Worm (Caenorhabditis elegans) whole organism, midembryonic: Measurements from ENCODE around the gene taf-11.1.

Experiments used
- T22C8.4 ChIP-seq: fragments of 200-800 bp; sonication (Bioruptor generic); IDR thresholded peaks from 2 replicates; pipeline ENCODE4 v1.3.6; 2022; ENCODE audit warnings: missing genetic modification characterization, missing compliant biosample characterization
- cog-1 ChIP-seq: sonication (generic microtip); optimal IDR thresholded peaks from 2 replicates; lab custom pipeline; 2016; ENCODE audit warnings: missing genetic modification characterization, missing compliant biosample characterization
- flt-1 ChIP-seq: fragments of 200-800 bp; sonication (Bioruptor generic); IDR thresholded peaks from 2 replicates; pipeline ENCODE4 v1.3.6; 2022; ENCODE audit warnings: missing genetic modification characterization, missing compliant biosample characterization
- klf-2 ChIP-seq: fragments of 200-800 bp; sonication (Bioruptor generic); conservative IDR thresholded peaks from 2 replicates; pipeline ENCODE4 v1.3.6; 2022; ENCODE audit warnings: missing genetic modification reagents, missing genetic modification characterization, missing compliant biosample characterization
- med-1 ChIP-seq: sonication (generic microtip); optimal IDR thresholded peaks from 2 replicates; lab custom pipeline; 2017; ENCODE audit warnings: missing genetic modification characterization, mild to moderate bottlenecking, missing compliant biosample characterization, antibody characterized with exemption, missing genetic modification reagents; ENCODE audit not compliant: insufficient read depth
- ref-1 ChIP-seq: fragments of 200-800 bp; sonication (Bioruptor generic); conservative IDR thresholded peaks from 2 replicates; pipeline ENCODE4 v1.3.6; 2022; ENCODE audit warnings: missing genetic modification reagents, missing genetic modification characterization, missing compliant biosample characterization
- tab-1 ChIP-seq: fragments of 200-800 bp; sonication (Bioruptor generic); IDR thresholded peaks from 2 replicates; pipeline ENCODE4 v1.3.6; 2022; ENCODE audit warnings: missing genetic modification characterization, missing compliant biosample characterization
- ztf-23 ChIP-seq: fragments of 200-800 bp; sonication (Bioruptor generic); IDR thresholded peaks from 2 replicates; pipeline ENCODE4 v1.3.6; 2022; ENCODE audit warnings: missing genetic modification reagents, missing genetic modification characterization, missing compliant biosample characterization
- ztf-29 ChIP-seq: fragments of 200-800 bp; sonication (Bioruptor generic); IDR thresholded peaks from 2 replicates; pipeline ENCODE4 v1.3.6; 2022; ENCODE audit warnings: missing genetic modification reagents, missing genetic modification characterization, missing compliant biosample characterization

DNA sequence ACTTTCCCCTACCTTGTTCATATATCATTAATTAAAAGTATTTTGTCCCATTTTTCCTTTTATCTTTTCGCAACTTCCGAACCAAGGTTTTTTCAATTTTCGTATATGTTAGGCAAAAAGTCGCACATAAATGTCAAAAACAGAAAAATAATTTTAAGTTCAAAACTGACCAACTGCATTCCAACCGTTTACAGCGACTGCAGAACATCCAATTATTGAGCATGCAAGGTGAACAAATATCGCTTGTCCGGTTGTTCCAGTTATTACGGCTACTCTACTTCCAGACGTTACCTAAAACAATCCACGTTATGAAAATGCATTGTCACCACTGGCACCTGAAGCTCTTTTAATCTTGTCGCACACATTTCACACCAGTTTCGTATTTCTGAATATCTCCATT, 18.6 kb downstream of the taf-11.1 start, which contains the start of gene C52B9.10:
- no peak for TF ChIP-seq ref-1
- no peak for TF ChIP-seq klf-2 (GFP tag; lab: Robert Waterston, UW)
- TF ChIP-seq flt-1 (GFP tag; lab: Robert Waterston, UW): no peak
- no peak for TF ChIP-seq T22C8.4 (GFP tag; lab: Robert Waterston, UW)
- TF ChIP-seq ztf-23 (GFP tag; lab: Robert Waterston, UW): no peak
- TF ChIP-seq tab-1 (GFP tag; lab: Robert Waterston, UW): no peak
- TF ChIP-seq cog-1 (tag; lab: Kevin White, UChicago): no peak
- TF ChIP-seq ztf-29 (GFP tag; lab: Robert Waterston, UW): no peak
- TF ChIP-seq med-1 (GFP tag; lab: Kevin White, UChicago): no peak
